Worm (Caenorhabditis elegans) whole organism, early embryonic: ENCODE data around the gene hda-10.
A peak's percentile ranks its signal among the peaks of the same experiment; 100 is the strongest.

Experiments
- B0310.2 ChIP-seq: sonication (generic microtip); optimal IDR thresholded peaks from 2 replicates; lab custom pipeline; 2016; ENCODE audit warnings: mild to moderate bottlenecking, missing genetic modification characterization, missing compliant biosample characterization
- F13C5.2 ChIP-seq: sonication (generic microtip); optimal IDR thresholded peaks from 2 replicates; lab custom pipeline; 2017; ENCODE audit warnings: mild to moderate bottlenecking, missing genetic modification characterization, inconsistent platforms, missing compliant biosample characterization
- aly-1 ChIP-seq: sonication (generic microtip); optimal IDR thresholded peaks from 2 replicates; lab custom pipeline; 2016; ENCODE audit warnings: missing genetic modification characterization, missing compliant biosample characterization
- ama-1 ChIP-seq: fragments of 150-350 bp; optimal IDR thresholded peaks from 2 replicates; lab custom pipeline; 2014
- ceh-13 ChIP-seq: fragments of 200-800 bp; sonication (Bioruptor generic); optimal IDR thresholded peaks from 2 replicates; lab custom pipeline; 2018; ENCODE audit warnings: mild to moderate bottlenecking, missing genetic modification characterization, missing compliant biosample characterization
- ceh-36 ChIP-seq: sonication (generic microtip); optimal IDR thresholded peaks from 2 replicates; lab custom pipeline; 2016; ENCODE audit warnings: missing genetic modification characterization, inconsistent platforms, missing compliant biosample characterization
- ets-7 ChIP-seq: sonication (generic microtip); optimal IDR thresholded peaks from 2 replicates; lab custom pipeline; 2016; ENCODE audit warnings: missing genotype, missing genetic modification characterization, missing compliant biosample characterization
- flt-1 ChIP-seq: fragments of 200-800 bp; sonication (Bioruptor generic); IDR thresholded peaks from 2 replicates; pipeline ENCODE4 v1.3.6; 2022; ENCODE audit warnings: missing genetic modification characterization, missing compliant biosample characterization
- hmbx-1 ChIP-seq: sonication (generic microtip); optimal IDR thresholded peaks from 2 replicates; lab custom pipeline; 2016; ENCODE audit warnings: mild to moderate bottlenecking, missing genetic modification characterization, missing compliant biosample characterization
- hmg-4 ChIP-seq: fragments of 200-800 bp; sonication (Bioruptor generic); optimal IDR thresholded peaks from 2 replicates; lab custom pipeline; 2018; ENCODE audit warnings: mild to moderate bottlenecking, missing genetic modification characterization, missing compliant biosample characterization
- hnd-1 ChIP-seq: sonication (generic microtip); optimal IDR thresholded peaks from 2 replicates; lab custom pipeline; 2016; ENCODE audit warnings: missing genetic modification characterization, missing compliant biosample characterization
- pes-1 ChIP-seq: fragments of 200-800 bp; sonication (Bioruptor generic); IDR thresholded peaks from 2 replicates; pipeline ENCODE4 v1.3.6; 2022; ENCODE audit warnings: missing genetic modification reagents, missing genetic modification characterization, missing compliant biosample characterization
- scrt-1 ChIP-seq: fragments of 200-800 bp; sonication (Bioruptor generic); IDR thresholded peaks from 2 replicates; pipeline ENCODE4 v1.3.6; 2022; ENCODE audit warnings: missing genetic modification characterization, missing compliant biosample characterization
- sea-1 ChIP-seq: fragments of 200-800 bp; sonication (Bioruptor generic); conservative IDR thresholded peaks from 2 replicates; pipeline ENCODE4 v1.3.6; 2022; ENCODE audit warnings: missing genetic modification characterization, missing compliant biosample characterization
- tbx-11 ChIP-seq: fragments of 200-800 bp; sonication (Bioruptor generic); IDR thresholded peaks from 2 replicates; pipeline ENCODE4 v1.3.6; 2022; ENCODE audit warnings: missing genetic modification characterization, missing compliant biosample characterization
- tbx-37 ChIP-seq: fragments of 200-800 bp; sonication (Bioruptor generic); conservative IDR thresholded peaks from 2 replicates; pipeline ENCODE4 v1.3.6; 2022; ENCODE audit warnings: missing genetic modification reagents, missing genetic modification characterization, missing compliant biosample characterization
- tra-4 ChIP-seq: sonication (generic microtip); optimal IDR thresholded peaks from 2 replicates; lab custom pipeline; 2017; ENCODE audit warnings: missing genetic modification characterization, missing compliant biosample characterization

Gene hda-10

ce11 chrII:13916040-13916439 is 33.5 kb downstream of the hda-10 start, which contains the start of gene mltn-3:
Gene mltn-3, plus strand, starts transcription at chrII:13916340.
- TF ChIP-seq ama-1 (no peak), ceh-13 (GFP tag; lab: Kevin White, UChicago) (no peak), B0310.2 (no peak), ceh-36 (no peak), hmbx-1 (tag; lab: Kevin White, UChicago) (no peak), pes-1 (no peak), sea-1 (no peak), hnd-1 (tag; lab: Kevin White, UChicago) (no peak), F13C5.2 (no peak), scrt-1 (GFP tag; lab: Robert Waterston, UW) (no peak), flt-1 (GFP tag; lab: Robert Waterston, UW) (no peak), tbx-37 (GFP tag; lab: Robert Waterston, UW) (no peak)

DNA sequence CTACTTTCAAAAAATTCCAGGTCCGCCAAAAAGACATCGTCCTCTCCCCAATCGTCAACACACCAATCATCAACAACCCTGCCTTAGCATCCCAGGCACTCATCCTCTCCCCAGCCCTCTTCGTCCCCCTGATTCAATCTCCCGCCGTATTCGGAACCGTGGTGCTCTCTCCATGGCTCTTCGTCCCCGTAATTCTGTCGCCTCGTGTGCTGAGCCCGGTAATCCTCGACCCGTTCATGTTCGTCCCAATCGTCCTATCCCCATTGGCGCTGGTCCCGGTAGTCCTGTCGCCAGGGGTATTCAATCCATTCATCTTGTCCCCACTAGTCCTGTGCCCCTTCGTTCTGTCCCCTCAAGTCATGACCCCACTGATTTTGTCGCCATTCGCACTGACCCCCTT is 36.6 kb downstream of the hda-10 start:
- TF ChIP-seq sea-1, result 0 out of 2 replicates have a peak, but pooled peaks have one; percentile 22
- no peak for TF ChIP-seq pes-1

- no peak for TF ChIP-seq B0310.2
- TF ChIP-seq tbx-37 (GFP tag; lab: Robert Waterston, UW), result no peak
- TF ChIP-seq aly-1 (tag; lab: Kevin White, UChicago), result no peak
- no peak for TF ChIP-seq F13C5.2
- TF ChIP-seq scrt-1 (GFP tag; lab: Robert Waterston, UW), result no peak
- no peak for TF ChIP-seq tra-4 (tag; lab: Kevin White, UChicago)
These were observed 42.4 kb downstream of the hda-10 start, which contains the start of gene mltn-5 for ce11 chrII:13924909-13925308. Gene mltn-5, plus strand, starts transcription at chrII:13925209.

ce11 chrII:13931944-13932343 is 49.4 kb downstream of the hda-10 start, which contains the start of gene hot-3:
Gene hot-3, minus strand, starts transcription at chrII:13932044.
- TF ChIP-seq ceh-36 (no peak), ceh-13 (GFP tag; lab: Kevin White, UChicago) (no peak), scrt-1 (GFP tag; lab: Robert Waterston, UW) (no peak), tbx-37 (GFP tag; lab: Robert Waterston, UW) (no peak), hnd-1 (tag; lab: Kevin White, UChicago) (no peak), tra-4 (tag; lab: Kevin White, UChicago) (no peak), sea-1 (no peak), tbx-11 (GFP tag; lab: Robert Waterston, UW) (no peak), B0310.2 (no peak), hmbx-1 (tag; lab: Kevin White, UChicago) (no peak), F13C5.2 (no peak), flt-1 (GFP tag; lab: Robert Waterston, UW) (no peak), ets-7 (no peak), hmg-4 (no peak), pes-1 (no peak)

ce11 chrII:13933534-13933933 is 51.0 kb downstream of the hda-10 start:
- TF ChIP-seq aly-1 (tag; lab: Kevin White, UChicago) (no peak), flt-1 (GFP tag; lab: Robert Waterston, UW) (no peak), ets-7 (no peak), F13C5.2 (no peak), hmg-4 (no peak), ama-1 (no peak), scrt-1 (GFP tag; lab: Robert Waterston, UW) (no peak), tra-4 (tag; lab: Kevin White, UChicago) (no peak), hmbx-1 (tag; lab: Kevin White, UChicago) (no peak), sea-1 (no peak), ceh-36 (no peak), pes-1 (no peak), hnd-1 (tag; lab: Kevin White, UChicago) (no peak), tbx-11 (GFP tag; lab: Robert Waterston, UW) (no peak), tbx-37 (GFP tag; lab: Robert Waterston, UW) (no peak), B0310.2 (no peak)

- no peak for TF ChIP-seq hmg-4
- no peak for TF ChIP-seq hnd-1 (tag; lab: Kevin White, UChicago)
These were observed 53.4 kb downstream of the hda-10 start for ce11 chrII:13935907-13936306.
